Fruit fly (Drosophila melanogaster) whole organism, embryonic: ENCODE results near the gene CG43249.
A peak's percentile ranks its signal among the peaks of the same experiment; 100 is the strongest.

Experiments used
- Antp ChIP-seq: fragments of 200-800 bp; sonication (Bioruptor generic); optimal IDR thresholded peaks from 3 replicates; lab custom pipeline; 2016; ENCODE audit warnings: missing biosample characterization, missing genetic modification characterization
- Bdp1 ChIP-seq: fragments of 200-800 bp; sonication (Bioruptor generic); optimal IDR thresholded peaks from 3 replicates; lab custom pipeline; 2016; ENCODE audit warnings: missing biosample characterization, missing genetic modification characterization
- Bteb2 ChIP-seq: fragments of 200-800 bp; sonication (Bioruptor generic); optimal IDR thresholded peaks from 2 replicates; lab custom pipeline; 2016; ENCODE audit warnings: missing biosample characterization, missing genetic modification characterization
- C15 ChIP-seq: fragments of 200-800 bp; sonication (Bioruptor generic); IDR thresholded peaks from 3 replicates; pipeline ENCODE4 v1.3.6; 2022; ENCODE audit warnings: missing biosample characterization, missing genetic modification characterization
- CG1024 ChIP-seq: fragments of 200-800 bp; sonication (Bioruptor generic); IDR thresholded peaks from 2 replicates; pipeline ENCODE4 v1.3.6; 2022; ENCODE audit warnings: missing biosample characterization, missing genetic modification characterization
- CG10431 ChIP-seq: fragments of 200-800 bp; sonication (Bioruptor generic); optimal IDR thresholded peaks from 3 replicates; lab custom pipeline; 2018; ENCODE audit warnings: missing biosample characterization, mild to moderate bottlenecking, missing genetic modification characterization
- CG10462 ChIP-seq: fragments of 200-800 bp; sonication (Bioruptor generic); optimal IDR thresholded peaks from 2 replicates; lab custom pipeline; 2016; ENCODE audit warnings: missing biosample characterization, missing genetic modification characterization
- CG12219 ChIP-seq: fragments of 200-800 bp; sonication (Bioruptor generic); optimal IDR thresholded peaks from 3 replicates; lab custom pipeline; 2018; ENCODE audit warnings: missing biosample characterization, mild to moderate bottlenecking, missing genetic modification characterization
- CG12769 ChIP-seq: fragments of 200-800 bp; sonication (Bioruptor generic); optimal IDR thresholded peaks from 2 replicates; lab custom pipeline; 2019; ENCODE audit warnings: missing biosample characterization, mild to moderate bottlenecking, missing genetic modification characterization, moderate library complexity
- CG14860 ChIP-seq: fragments of 200-800 bp; sonication (Bioruptor generic); IDR thresholded peaks from 3 replicates; pipeline ENCODE4 v1.3.6; 2022; ENCODE audit warnings: missing biosample characterization, missing genetic modification characterization; ENCODE audit not compliant: partially characterized antibody
- CG15073 ChIP-seq: fragments of 200-800 bp; sonication (Bioruptor generic); optimal IDR thresholded peaks from 2 replicates; lab custom pipeline; 2016; ENCODE audit warnings: missing biosample characterization, missing genetic modification characterization
- CG1602 ChIP-seq: fragments of 200-800 bp; sonication (Bioruptor generic); optimal IDR thresholded peaks from 3 replicates; lab custom pipeline; 2016; ENCODE audit warnings: missing biosample characterization, missing genetic modification characterization
- CG16815 ChIP-seq: fragments of 200-800 bp; sonication (Bioruptor generic); optimal IDR thresholded peaks from 3 replicates; lab custom pipeline; 2017; ENCODE audit warnings: missing biosample characterization, mild to moderate bottlenecking, missing genetic modification characterization
- CG18476 ChIP-seq: fragments of 200-800 bp; sonication (Bioruptor generic); optimal IDR thresholded peaks from 2 replicates; lab custom pipeline; 2016; ENCODE audit warnings: missing biosample characterization, mild to moderate bottlenecking, missing genetic modification characterization
- CG31388 ChIP-seq: fragments of 200-800 bp; sonication (Bioruptor generic); optimal IDR thresholded peaks from 2 replicates; lab custom pipeline; 2016; ENCODE audit warnings: missing biosample characterization, missing genetic modification characterization
- CG32532 ChIP-seq: fragments of 200-800 bp; sonication (Bioruptor generic); IDR thresholded peaks from 2 replicates; pipeline ENCODE4 v1.3.6; 2022; ENCODE audit warnings: missing biosample characterization, missing genetic modification characterization
- CG3281 ChIP-seq: fragments of 200-800 bp; sonication (Bioruptor generic); optimal IDR thresholded peaks from 3 replicates; lab custom pipeline; 2017; ENCODE audit warnings: missing biosample characterization, mild to moderate bottlenecking, missing genetic modification characterization
- CG3847 ChIP-seq: fragments of 200-800 bp; sonication (Bioruptor generic); IDR thresholded peaks from 2 replicates; pipeline ENCODE4 v1.3.6; 2022; ENCODE audit warnings: missing biosample characterization, missing genetic modification characterization
- CG42726 ChIP-seq: fragments of 200-800 bp; sonication (Bioruptor generic); IDR thresholded peaks from 2 replicates; pipeline ENCODE4 v1.3.6; 2022; ENCODE audit warnings: missing biosample characterization, missing genetic modification characterization; ENCODE audit not compliant: partially characterized antibody
- CG6813 ChIP-seq: fragments of 200-800 bp; sonication (Bioruptor generic); optimal IDR thresholded peaks from 2 replicates; lab custom pipeline; 2017; ENCODE audit warnings: missing biosample characterization, missing genetic modification characterization, mild to moderate bottlenecking, moderate library complexity, missing genetic modification reagents
- CG7357 ChIP-seq: fragments of 200-800 bp; sonication (Bioruptor generic); IDR thresholded peaks from 3 replicates; pipeline ENCODE4 v1.3.6; 2022; ENCODE audit warnings: missing biosample characterization, missing genetic modification characterization
- Doc3 ChIP-seq: fragments of 200-800 bp; sonication (Bioruptor generic); IDR thresholded peaks from 3 replicates; pipeline ENCODE4 v1.3.6; 2022; ENCODE audit warnings: missing biosample characterization, missing genetic modification characterization; ENCODE audit not compliant: partially characterized antibody
- E2f2 ChIP-seq: fragments of 200-800 bp; sonication (Bioruptor generic); IDR thresholded peaks from 2 replicates; pipeline ENCODE4 v1.3.6; 2022; ENCODE audit warnings: missing biosample characterization, missing genetic modification characterization
- MBD-R2 ChIP-seq: fragments of 200-800 bp; sonication (Bioruptor generic); IDR thresholded peaks from 2 replicates; pipeline ENCODE4 v1.3.6; 2022; ENCODE audit warnings: missing biosample characterization, missing genetic modification characterization
- Mrtf ChIP-seq: fragments of 200-800 bp; sonication (Bioruptor generic); IDR thresholded peaks from 3 replicates; pipeline ENCODE4 v1.3.6; 2022; ENCODE audit warnings: missing biosample characterization, missing genetic modification characterization
- Nf-YA ChIP-seq: fragments of 200-800 bp; sonication (Bioruptor generic); IDR thresholded peaks from 2 replicates; pipeline ENCODE4 v1.3.6; 2022; ENCODE audit warnings: missing biosample characterization, missing genetic modification characterization
- Oli ChIP-seq: fragments of 200-800 bp; sonication (Bioruptor generic); optimal IDR thresholded peaks from 2 replicates; lab custom pipeline; 2018; ENCODE audit warnings: missing biosample characterization, mild to moderate bottlenecking, missing genetic modification characterization, moderate library complexity
- Ptx1 ChIP-seq: fragments of 200-800 bp; sonication (Bioruptor generic); IDR thresholded peaks from 2 replicates; pipeline ENCODE4 v1.3.6; 2022; ENCODE audit warnings: missing biosample characterization, missing genetic modification characterization
- Ravus ChIP-seq: fragments of 200-800 bp; sonication (Bioruptor generic); IDR thresholded peaks from 2 replicates; pipeline ENCODE4 v1.3.6; 2022; ENCODE audit warnings: missing biosample characterization, missing genetic modification characterization
- Rx ChIP-seq: fragments of 200-800 bp; sonication (Bioruptor generic); IDR thresholded peaks from 2 replicates; pipeline ENCODE4 v1.3.6; 2022; ENCODE audit warnings: missing biosample characterization, missing genetic modification characterization
- Tbp ChIP-seq: fragments of >200 bp; optimal IDR thresholded peaks from 2 replicates; lab custom pipeline; 2018; ENCODE audit warnings: missing biosample characterization, missing genetic modification characterization
- ara ChIP-seq: fragments of 200-800 bp; sonication (Bioruptor generic); IDR thresholded peaks from 2 replicates; pipeline ENCODE4 v1.3.6; 2022; ENCODE audit warnings: missing biosample characterization, missing genetic modification characterization
- btn ChIP-seq: fragments of 200-800 bp; sonication (Bioruptor generic); optimal IDR thresholded peaks from 2 replicates; lab custom pipeline; 2016; ENCODE audit warnings: missing biosample characterization, missing genetic modification characterization
- fd102C ChIP-seq: fragments of 200-800 bp; sonication (Bioruptor generic); optimal IDR thresholded peaks from 2 replicates; lab custom pipeline; 2018; ENCODE audit warnings: missing biosample characterization, mild to moderate bottlenecking, missing genetic modification characterization, moderate library complexity
- fd96Cb ChIP-seq: fragments of 200-800 bp; sonication (Bioruptor generic); optimal IDR thresholded peaks from 2 replicates; lab custom pipeline; 2018; ENCODE audit warnings: missing biosample characterization, mild to moderate bottlenecking, missing genetic modification characterization, moderate library complexity
- gcm ChIP-seq: fragments of 200-800 bp; sonication (Bioruptor generic); optimal IDR thresholded peaks from 2 replicates; lab custom pipeline; 2019; ENCODE audit warnings: missing biosample characterization, mild to moderate bottlenecking, missing genetic modification characterization, moderate library complexity
- gcm2 ChIP-seq: fragments of 200-800 bp; sonication (Bioruptor generic); optimal IDR thresholded peaks from 2 replicates; lab custom pipeline; 2016; ENCODE audit warnings: missing biosample characterization, missing genetic modification characterization
- ham ChIP-seq: fragments of 200-800 bp; sonication (Bioruptor generic); IDR thresholded peaks from 2 replicates; pipeline ENCODE4 v1.3.6; 2022; ENCODE audit warnings: missing biosample characterization, missing genetic modification characterization
- jing ChIP-seq: fragments of 200-800 bp; sonication (Bioruptor generic); optimal IDR thresholded peaks from 2 replicates; lab custom pipeline; 2018; ENCODE audit warnings: missing biosample characterization, mild to moderate bottlenecking, missing genetic modification characterization
- lbe ChIP-seq: fragments of 200-800 bp; sonication (Bioruptor generic); optimal IDR thresholded peaks from 2 replicates; lab custom pipeline; 2016; ENCODE audit warnings: missing biosample characterization, mild to moderate bottlenecking, missing genetic modification characterization
- maf-S ChIP-seq: fragments of 200-800 bp; sonication (Bioruptor generic); optimal IDR thresholded peaks from 2 replicates; lab custom pipeline; 2016; ENCODE audit warnings: missing biosample characterization, missing genetic modification characterization
- onecut ChIP-seq: fragments of 200-800 bp; sonication (Bioruptor generic); IDR thresholded peaks from 2 replicates; pipeline ENCODE4 v1.3.6; 2022; ENCODE audit warnings: missing biosample characterization, missing genetic modification characterization
- psq ChIP-seq: fragments of 200-800 bp; sonication (Bioruptor generic); optimal IDR thresholded peaks from 2 replicates; lab custom pipeline; 2017; ENCODE audit warnings: missing biosample characterization, missing genetic modification characterization
- pzg ChIP-seq: fragments of 200-800 bp; sonication (Bioruptor generic); optimal IDR thresholded peaks from 3 replicates; lab custom pipeline; 2018; ENCODE audit warnings: missing biosample characterization, mild to moderate bottlenecking, missing genetic modification characterization, moderate library complexity
- row ChIP-seq: fragments of 200-800 bp; sonication (Bioruptor generic); IDR thresholded peaks from 3 replicates; pipeline ENCODE4 v1.3.6; 2022; ENCODE audit warnings: missing biosample characterization, missing genetic modification characterization
- sc ChIP-seq, 3 experiments: fragments of >200 bp in 2 of 3; fragments of 200-800 bp in 1 of 3; sonication (Bioruptor generic) in 1 of 3; optimal IDR thresholded peaks; 2 replicates in 2 of 3; 3 replicates in 1 of 3; lab custom pipeline; 2017; ENCODE audit warnings: mild to moderate bottlenecking in 1 of 3, missing biosample characterization in 1 of 3, missing genetic modification characterization in 1 of 3, missing genetic modification reagents in 1 of 3
- sens ChIP-seq: fragments of 200-800 bp; sonication (Bioruptor generic); peaks from one replicate; lab custom pipeline; 2016; ENCODE audit warnings: missing biosample characterization, missing genetic modification characterization
- so ChIP-seq: fragments of 200-800 bp; sonication (Bioruptor generic); IDR thresholded peaks from 3 replicates; pipeline ENCODE4 v1.3.6; 2022; ENCODE audit warnings: missing biosample characterization, missing genetic modification characterization
- ttk ChIP-seq: fragments of 200-800 bp; sonication (Bioruptor generic); IDR thresholded peaks from 2 replicates; pipeline ENCODE4 v2.1.2; 2022; ENCODE audit warnings: missing biosample characterization, missing genetic modification characterization
- twi ChIP-seq: fragments of 200-800 bp; optimal IDR thresholded peaks from 2 replicates; lab custom pipeline; 2019; ENCODE audit warnings: missing biosample characterization, mild to moderate bottlenecking, missing genetic modification characterization, moderate library complexity
- vfl ChIP-seq: fragments of 200-800 bp; sonication (Bioruptor generic); optimal IDR thresholded peaks from 2 replicates; lab custom pipeline; 2016; ENCODE audit warnings: missing biosample characterization, missing genetic modification characterization
- zfh2 ChIP-seq: fragments of 200-800 bp; sonication (Bioruptor generic); optimal IDR thresholded peaks from 2 replicates; lab custom pipeline; 2016; ENCODE audit warnings: missing biosample characterization, missing genetic modification characterization

The CG43249 gene

DNA sequence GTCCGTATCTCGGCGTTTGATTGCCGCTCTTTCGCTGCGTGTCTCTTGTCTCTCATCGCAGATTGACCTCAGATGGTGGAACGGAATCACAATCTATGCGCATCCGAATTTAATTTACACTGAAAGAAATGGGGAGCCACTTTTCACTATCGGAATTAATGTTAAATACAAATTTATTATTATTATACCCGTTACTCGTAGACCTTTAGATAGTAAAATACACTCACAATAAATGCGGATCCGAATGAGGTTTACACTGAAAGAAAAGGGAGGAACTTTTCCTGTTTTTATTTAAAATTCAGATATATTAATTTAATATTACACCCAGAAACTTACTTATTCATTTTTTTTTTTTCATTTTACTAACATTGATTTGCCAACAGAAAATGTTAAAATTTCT lies 15.0 kb upstream of the CG43249 start (continued):
- TF ChIP-seq row (GFP tag; lab: Robert Waterston, UW) (peak; percentile 34; the same call in 1 of the 3 replicates), fd96Cb (no peak), Rx (GFP tag; lab: Robert Waterston, UW) (no peak), Oli (peak; percentile 61), Antp (GFP tag; lab: Kevin White, UChicago) (no peak), CG16815 (GFP tag; lab: Kevin White, UChicago) (no peak), btn (GFP tag; lab: Kevin White, UChicago) (no peak), jing (GFP tag; lab: Kevin White, UChicago) (no peak), CG10431 (GFP tag; lab: Kevin White, UChicago) (no peak), ttk (GFP tag; lab: Robert Waterston, UW) (0 out of 2 replicates have a peak, but pooled peaks have one; percentile 11), CG18476 (GFP tag; lab: Kevin White, UChicago) (no peak), CG12219 (GFP tag; lab: Kevin White, UChicago) (no peak), CG3847 (GFP tag; lab: Robert Waterston, UW) (no peak), sens (GFP tag; lab: Kevin White, UChicago) (no peak), vfl (no peak), C15 (GFP tag; lab: Robert Waterston, UW) (no peak), CG7357 (0 out of 3 replicates have a peak, but pooled peaks have one; percentile 21), CG15073 (no peak), Nf-YA (GFP tag; lab: Robert Waterston, UW) (0 out of 2 replicates have a peak, but pooled peaks have one; percentile 20), Ptx1 (GFP tag; lab: Robert Waterston, UW) (0 out of 2 replicates have a peak, but pooled peaks have one; percentile 43), zfh2 (GFP tag; lab: Kevin White, UChicago) (no peak), CG42726 (GFP tag; lab: Robert Waterston, UW) (no peak), CG3281 (GFP tag; lab: Kevin White, UChicago) (no peak), CG1024 (GFP tag; lab: Robert Waterston, UW) (no peak), maf-S (GFP tag; lab: Kevin White, UChicago) (no peak), ham (no peak), gcm (GFP tag; lab: Kevin White, UChicago) (no peak), Bdp1 (no peak), ara (no peak), Bteb2 (no peak), pzg (no peak), CG1602 (no peak), CG6813 (GFP tag; lab: Kevin White, UChicago) (no peak), CG32532 (no peak), psq (GFP tag; lab: Kevin White, UChicago) (no peak), gcm2 (GFP tag; lab: Kevin White, UChicago) (no peak), E2f2 (GFP tag; lab: Robert Waterston, UW) (peak; percentile 22; the same call in 1 of the 2 replicates), sc (optimal IDR thresholded peaks at IDR 0.05; lab: Kevin White, UChicago) (no peak), sc (GFP tag; optimal IDR thresholded peaks at IDR 0.05; lab: Kevin White, UChicago) (no peak), Mrtf (GFP tag; lab: Robert Waterston, UW) (no peak), onecut (GFP tag; lab: Robert Waterston, UW) (0 out of 2 replicates have a peak, but pooled peaks have one; percentile 7), MBD-R2 (no peak), CG12769 (tag; lab: Kevin White, UChicago) (no peak), Doc3 (GFP tag; lab: Robert Waterston, UW) (no peak), lbe (GFP tag; lab: Kevin White, UChicago) (no peak), Tbp (GFP tag; lab: Kevin White, UChicago) (no peak), CG10462 (GFP tag; lab: Kevin White, UChicago) (no peak), so (GFP tag; lab: Robert Waterston, UW) (peak; percentile 58; the same call in 2 of the 3 replicates), twi (tag; lab: Kevin White, UChicago) (no peak), CG31388 (GFP tag; lab: Kevin White, UChicago) (no peak), CG14860 (no peak), fd102C (GFP tag; lab: Kevin White, UChicago) (no peak), Ravus (GFP tag; lab: Robert Waterston, UW) (no peak)
